Fruit fly (Drosophila melanogaster): ENCODE results near the gene Sec61gamma.

DNA sequence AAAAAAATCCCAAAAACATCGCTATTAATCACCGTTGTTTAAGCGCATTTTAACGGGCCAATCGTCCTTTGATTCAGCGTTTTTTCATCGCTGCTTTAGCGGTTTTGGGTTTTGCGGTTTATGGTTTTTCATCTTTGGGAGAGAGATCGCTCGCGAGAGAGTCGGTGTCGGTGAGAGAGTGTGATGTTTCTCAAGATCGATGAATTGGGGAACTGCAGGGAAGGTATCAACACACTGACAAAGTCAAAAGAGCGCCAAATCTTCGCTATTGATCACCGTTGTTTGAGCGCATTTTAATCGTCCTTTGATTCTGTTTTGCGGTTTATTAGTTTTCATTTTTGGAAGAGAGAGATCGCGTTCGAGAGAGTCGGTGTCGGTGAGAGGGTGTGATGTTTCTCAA, 46.9 kb downstream of the Sec61gamma start:
- TF ChIP-seq CG7101 (tag; optimal IDR thresholded peaks at IDR 0.05), result no peak
- no peak for TF ChIP-seq cnc (optimal IDR thresholded peaks at IDR 0.05)
- no peak for TF ChIP-seq CG5204 (GFP tag; optimal IDR thresholded peaks at IDR 0.05)
- no peak for TF ChIP-seq toe (GFP tag; optimal IDR thresholded peaks at IDR 0.05)
- TF ChIP-seq Crg-1 (GFP tag; optimal IDR thresholded peaks at IDR 0.05), result no peak
